Worm (Caenorhabditis elegans) whole organism, L4 larva: ENCODE results near the gene srj-26.

Source experiments
- D1046.2 ChIP-seq: fragments of 200-800 bp; sonication (Bioruptor generic); IDR thresholded peaks from 2 replicates; pipeline ENCODE4 v1.3.6; 2022; ENCODE audit warnings: missing genetic modification characterization, missing compliant biosample characterization
- F26F4.8 ChIP-seq: fragments of 200-800 bp; sonication (Bioruptor generic); conservative IDR thresholded peaks from 2 replicates; pipeline ENCODE4 v1.3.6; 2022; ENCODE audit warnings: missing genetic modification characterization, missing compliant biosample characterization
- F37D6.2 ChIP-seq: sonication (generic microtip); optimal IDR thresholded peaks from 2 replicates; lab custom pipeline; 2016; ENCODE audit warnings: mild to moderate bottlenecking, missing genetic modification characterization, missing compliant biosample characterization
- R02D3.7 ChIP-seq: fragments of 150-350 bp; sonication (generic microtip); optimal IDR thresholded peaks from 3 replicates; lab custom pipeline; 2014; ENCODE audit warnings: missing biosample characterization, missing genetic modification characterization
- T20F7.1 ChIP-seq: fragments of 200-800 bp; sonication (Bioruptor generic); optimal IDR thresholded peaks from 2 replicates; lab custom pipeline; 2018; ENCODE audit warnings: mild to moderate bottlenecking, missing genetic modification characterization, missing compliant biosample characterization
- Y75B8A.6 ChIP-seq: fragments of 200-800 bp; sonication (Bioruptor generic); IDR thresholded peaks from 2 replicates; pipeline ENCODE4 v1.3.6; 2022; ENCODE audit warnings: missing genetic modification reagents, missing genetic modification characterization, missing compliant biosample characterization
- ZK337.2 ChIP-seq: fragments of 200-800 bp; sonication (Bioruptor generic); IDR thresholded peaks from 2 replicates; pipeline ENCODE4 v1.3.6; 2022; ENCODE audit warnings: missing genetic modification reagents, missing genetic modification characterization, missing compliant biosample characterization
- aha-1 ChIP-seq: fragments of 150-350 bp; peaks from one replicate; lab custom pipeline; 2014; ENCODE audit warnings: missing biosample characterization, missing genetic modification characterization
- attf-4 ChIP-seq: sonication (generic microtip); optimal IDR thresholded peaks from 3 replicates; lab custom pipeline; 2017; ENCODE audit warnings: missing biosample characterization, missing genetic modification characterization
- ceh-20 ChIP-seq: fragments of 200-800 bp; sonication (Bioruptor generic); IDR thresholded peaks from 2 replicates; pipeline ENCODE4 v1.3.6; 2022; ENCODE audit warnings: missing genetic modification reagents, missing genetic modification characterization, missing compliant biosample characterization
- ceh-28 ChIP-seq: fragments of 150-350 bp; optimal IDR thresholded peaks from 2 replicates; lab custom pipeline; 2014; ENCODE audit warnings: missing biosample characterization, missing genetic modification reagents, missing genetic modification characterization
- ceh-62 ChIP-seq: sonication (generic microtip); optimal IDR thresholded peaks from 2 replicates; lab custom pipeline; 2017; ENCODE audit warnings: missing biosample characterization, missing genetic modification characterization
- ctbp-1 ChIP-seq: fragments of 200-800 bp; sonication (Bioruptor generic); IDR thresholded peaks from 2 replicates; pipeline ENCODE4 v1.3.6; 2022; ENCODE audit warnings: missing genetic modification reagents, missing genetic modification characterization, missing compliant biosample characterization
- daf-12 ChIP-seq: fragments of 150-350 bp; optimal IDR thresholded peaks from 2 replicates; lab custom pipeline; 2014; ENCODE audit warnings: missing biosample characterization, missing genetic modification reagents, missing genetic modification characterization
- daf-19 ChIP-seq: fragments of 200-800 bp; sonication (Bioruptor generic); conservative IDR thresholded peaks from 2 replicates; pipeline ENCODE4 v1.3.6; 2022; ENCODE audit warnings: missing genetic modification characterization, missing compliant biosample characterization
- egl-43 ChIP-seq: fragments of 200-800 bp; sonication (Bioruptor generic); IDR thresholded peaks from 2 replicates; pipeline ENCODE4 v1.3.6; 2022; ENCODE audit warnings: missing genetic modification reagents, missing genetic modification characterization, missing compliant biosample characterization
- lim-7 ChIP-seq: fragments of 200-800 bp; sonication (Bioruptor generic); IDR thresholded peaks from 2 replicates; pipeline ENCODE4 v1.3.6; 2022; ENCODE audit warnings: missing genetic modification characterization, missing compliant biosample characterization
- lin-38 ChIP-seq: fragments of 200-800 bp; sonication (Bioruptor generic); IDR thresholded peaks from 2 replicates; pipeline ENCODE4 v1.3.6; 2022; ENCODE audit warnings: missing genetic modification reagents, missing genetic modification characterization, missing compliant biosample characterization
- lin-39 ChIP-seq: fragments of 150-350 bp; optimal IDR thresholded peaks from 2 replicates; lab custom pipeline; 2014; ENCODE audit warnings: missing biosample characterization, missing genetic modification reagents, missing genetic modification characterization
- lir-3 ChIP-seq: sonication (generic microtip); optimal IDR thresholded peaks from 2 replicates; lab custom pipeline; 2016; ENCODE audit warnings: mild to moderate bottlenecking, missing genetic modification characterization, missing compliant biosample characterization
- lsy-2 ChIP-seq, 2 experiments: fragments of 150-350 bp in 1 of 2; sonication (generic microtip) in 1 of 2; optimal IDR thresholded peaks; 2 replicates each; lab custom pipeline; 2014 to 2017; ENCODE audit warnings: missing biosample characterization in 2 of 2, missing genetic modification characterization in 2 of 2
- madf-9 ChIP-seq: fragments of 200-800 bp; sonication (Bioruptor generic); conservative IDR thresholded peaks from 2 replicates; pipeline ENCODE4 v1.3.6; 2022; ENCODE audit warnings: missing genetic modification reagents, missing genetic modification characterization, missing compliant biosample characterization
- mep-1 ChIP-seq: fragments of 150-350 bp; sonication (generic microtip); optimal IDR thresholded peaks from 3 replicates; lab custom pipeline; 2014; ENCODE audit warnings: missing biosample characterization, missing genetic modification characterization
- mes-2 ChIP-seq: sonication (generic microtip); optimal IDR thresholded peaks from 2 replicates; lab custom pipeline; 2016; ENCODE audit warnings: missing genotype, mild to moderate bottlenecking, missing genetic modification characterization, missing compliant biosample characterization; ENCODE audit not compliant: poor library complexity, severe bottlenecking
- nhr-28 ChIP-seq: fragments of 150-350 bp; optimal IDR thresholded peaks from 2 replicates; lab custom pipeline; 2014; ENCODE audit warnings: missing biosample characterization, missing genetic modification characterization
- pqm-1 ChIP-seq: sonication (generic microtip); optimal IDR thresholded peaks from 2 replicates; lab custom pipeline; 2017; ENCODE audit warnings: missing biosample characterization, missing genetic modification characterization
- set-16 ChIP-seq: fragments of 200-800 bp; sonication (Bioruptor generic); IDR thresholded peaks from 2 replicates; pipeline ENCODE4 v1.3.6; 2022; ENCODE audit warnings: missing genetic modification reagents, missing genetic modification characterization, missing compliant biosample characterization
- skn-1 ChIP-seq: fragments of 150-350 bp; optimal IDR thresholded peaks from 2 replicates; lab custom pipeline; 2014; ENCODE audit warnings: missing biosample characterization, missing genetic modification characterization
- spr-1 ChIP-seq: sonication (generic microtip); optimal IDR thresholded peaks from 2 replicates; lab custom pipeline; 2016; ENCODE audit warnings: mild to moderate bottlenecking, missing genetic modification characterization, missing compliant biosample characterization
- unc-39 ChIP-seq: sonication (generic microtip); optimal IDR thresholded peaks from 2 replicates; lab custom pipeline; 2017; ENCODE audit warnings: missing biosample characterization, missing genetic modification characterization
- unc-62 ChIP-seq, 3 experiments: fragments of 150-350 bp in 1 of 3; sonication (generic microtip); optimal IDR thresholded peaks in 2 of 3; peaks in 1 of 3; 1 replicate in 1 of 3; 2 replicates in 2 of 3; lab custom pipeline; 2014 to 2017; ENCODE audit warnings: missing biosample characterization in 3 of 3, missing genetic modification characterization in 3 of 3, missing genetic modification reagents in 3 of 3, missing genotype in 1 of 3
- vab-7 ChIP-seq: fragments of 200-800 bp; sonication (Bioruptor generic); IDR thresholded peaks from 2 replicates; pipeline ENCODE4 v1.3.6; 2022; ENCODE audit warnings: missing genetic modification reagents, missing genetic modification characterization, missing compliant biosample characterization
- zfp-3 ChIP-seq: fragments of 200-800 bp; sonication (Bioruptor generic); conservative IDR thresholded peaks from 2 replicates; pipeline ENCODE4 v1.3.6; 2022; ENCODE audit warnings: missing genetic modification reagents, missing genetic modification characterization, missing compliant biosample characterization
- ztf-7 ChIP-seq: fragments of 150-350 bp; optimal IDR thresholded peaks from 2 replicates; lab custom pipeline; 2014; ENCODE audit warnings: missing biosample characterization, missing genetic modification characterization

The srj-26 gene

DNA sequence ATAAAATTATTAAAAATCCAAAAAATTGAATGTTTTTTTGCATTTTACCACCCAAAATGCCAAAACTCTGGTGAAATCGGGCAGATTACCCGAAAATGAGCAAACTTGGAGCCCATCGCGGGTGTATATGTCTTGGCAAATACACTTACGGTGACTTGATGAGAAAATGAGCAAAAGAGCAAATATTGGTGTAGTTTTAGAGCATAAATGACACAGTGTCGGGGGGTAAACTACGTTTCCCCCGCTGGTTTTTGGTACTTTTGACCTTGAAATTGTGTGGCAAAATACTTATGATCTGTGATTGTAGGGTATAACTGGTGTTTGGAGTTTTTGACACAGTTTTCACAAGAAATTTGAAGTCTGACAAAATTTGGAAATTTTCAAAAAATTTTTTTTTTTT, 8.0 kb upstream of the srj-26 start, which contains the start of gene ZK262.2:
TSS of gene ZK262.2 (minus strand) at position 101 of the 400 bp plus-strand sequence.
- TF ChIP-seq pqm-1 (tag; lab: Kevin White, UChicago) (no peak), vab-7 (no peak), nhr-28 (tag; lab: Kevin White, UChicago) (peak; percentile 9), daf-19 (no peak), ceh-20 (no peak)

DNA sequence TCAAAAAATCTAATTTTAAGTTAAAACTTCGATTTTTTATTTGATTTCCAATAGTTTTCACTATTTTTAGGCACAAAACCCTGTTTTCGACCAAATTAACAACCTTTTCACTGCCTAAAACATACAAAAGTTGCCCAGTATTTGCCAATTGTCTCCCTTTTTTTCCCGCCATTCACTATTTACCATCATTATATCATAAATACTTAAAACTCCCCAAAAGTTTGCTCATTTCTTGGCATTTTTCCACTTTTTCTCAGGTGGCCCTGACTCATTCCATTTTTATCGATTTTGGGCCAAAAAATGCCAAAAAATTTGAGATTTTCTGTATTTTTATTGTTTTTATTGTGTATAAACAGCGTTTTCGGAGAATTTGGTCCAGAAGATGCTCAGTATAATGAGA, 6.8 kb upstream of the srj-26 start, which contains the start of gene txt-8:
TSS of gene txt-8 (plus strand) at position 301 of the 400 bp plus-strand sequence.
- TF ChIP-seq lir-3 (tag; lab: Kevin White, UChicago) (no peak), ceh-28 (tag; lab: Kevin White, UChicago) (no peak), Y75B8A.6 (no peak), lin-38 (GFP tag; lab: Robert Waterston, UW) (no peak), skn-1 (tag; lab: Kevin White, UChicago) (no peak), spr-1 (tag; lab: Kevin White, UChicago) (no peak), R02D3.7 (tag; lab: Kevin White, UChicago) (no peak), ceh-62 (tag; lab: Kevin White, UChicago) (no peak), egl-43 (no peak), attf-4 (tag; lab: Kevin White, UChicago) (no peak), lin-39 (tag; lab: Kevin White, UChicago) (no peak), F26F4.8 (GFP tag; lab: Robert Waterston, UW) (no peak), zfp-3 (no peak)

DNA sequence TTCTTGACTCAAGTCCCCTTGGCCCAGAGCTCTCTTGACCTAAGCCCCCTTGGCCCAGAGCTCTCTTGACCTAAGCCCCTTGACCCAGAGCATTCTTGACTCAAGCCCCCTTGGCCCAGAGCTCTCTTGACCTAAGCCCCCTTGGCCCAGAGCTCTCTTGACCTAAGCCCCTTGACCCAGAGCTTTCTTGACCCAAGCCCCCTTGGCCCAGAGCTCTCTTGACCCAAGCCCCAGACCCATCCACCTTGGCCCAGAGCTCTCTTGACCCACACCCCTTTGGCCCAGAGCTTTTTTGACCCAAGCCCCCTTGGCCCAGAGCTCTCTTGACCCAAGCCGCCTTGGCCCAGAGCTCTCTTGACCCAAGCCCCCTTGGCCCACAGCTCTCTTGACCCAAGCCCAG, 5.0 kb upstream of the srj-26 start:
- peak; percentile 93 for TF ChIP-seq set-16 (GFP tag; lab: Robert Waterston, UW)

DNA sequence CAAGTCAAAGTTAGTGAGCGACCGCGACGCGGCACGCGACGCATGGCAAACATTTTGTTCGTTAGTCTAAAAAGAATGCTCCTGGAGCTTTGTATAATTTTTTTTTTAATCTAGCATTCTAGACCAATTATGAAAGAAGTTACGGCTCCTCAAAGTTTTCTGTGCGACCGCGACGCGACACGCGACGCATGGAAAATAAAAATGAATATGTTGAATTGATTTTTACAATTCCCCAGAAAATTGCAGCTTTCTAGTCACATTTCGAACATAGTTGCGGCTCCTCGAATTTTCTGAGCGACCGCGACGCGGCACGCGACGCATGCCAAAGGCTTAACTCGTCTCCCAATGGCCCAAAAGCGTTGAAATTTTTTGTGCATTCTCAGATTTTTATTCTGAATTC, 3.6 kb downstream of the srj-26 start, which contains the start of gene ZK262.4:
TSS of gene ZK262.4 (minus strand) at position 101 of the 400 bp plus-strand sequence.
- TF ChIP-seq skn-1 (tag; lab: Kevin White, UChicago) (no peak), egl-43 (no peak), aha-1 (tag; lab: Kevin White, UChicago) (no peak), unc-62 (GFP tag; optimal IDR thresholded peaks at IDR 0.05 in 1 of 2; lab: Kevin White, UChicago) (no peak), unc-62 (tag; optimal IDR thresholded peaks at IDR 0.05; lab: Kevin White, UChicago) (no peak), D1046.2 (GFP tag; lab: Robert Waterston, UW) (no peak), madf-9 (GFP tag; lab: Robert Waterston, UW) (no peak), ZK337.2 (no peak), Y75B8A.6 (no peak), T20F7.1 (GFP tag; lab: Kevin White, UChicago) (no peak), ctbp-1 (GFP tag; lab: Robert Waterston, UW) (no peak), lsy-2 (tag; optimal IDR thresholded peaks at IDR 0.05; lab: Kevin White, UChicago) (no peak), daf-12 (tag; lab: Kevin White, UChicago) (no peak), lim-7 (no peak), mep-1 (tag; lab: Kevin White, UChicago) (no peak), vab-7 (no peak), ztf-7 (tag; lab: Kevin White, UChicago) (no peak), F37D6.2 (tag; lab: Kevin White, UChicago) (no peak), unc-39 (tag; lab: Kevin White, UChicago) (no peak)

- peak; percentile 10 for TF ChIP-seq ceh-28 (tag; lab: Kevin White, UChicago)
- no peak for TF ChIP-seq mes-2
- TF ChIP-seq F37D6.2 (tag; lab: Kevin White, UChicago): no peak
These were observed 4.6 kb downstream of the srj-26 start, which contains the start of gene ZK262.19 for ce11 chrV:18425544-18425943. ZK262.19 (minus strand) TSS chrV:18425644.
